Fruit fly (Drosophila melanogaster) whole organism, wandering third instar larva: ENCODE measurements around the gene dpp.

ENCODE experiments used
- Abd-B ChIP-seq: fragments of >200 bp; optimal IDR thresholded peaks from 2 replicates; lab custom pipeline; 2017; ENCODE audit warnings: missing biosample characterization, missing genetic modification characterization
- CG32264 ChIP-seq: fragments of 200-800 bp; sonication (Bioruptor generic); optimal IDR thresholded peaks from 2 replicates; lab custom pipeline; 2016; ENCODE audit warnings: missing biosample characterization, missing genetic modification characterization
- CG9705 ChIP-seq: fragments of 200-800 bp; sonication (Bioruptor generic); optimal IDR thresholded peaks from 2 replicates; lab custom pipeline; 2018; ENCODE audit warnings: missing biosample characterization, mild to moderate bottlenecking, missing genetic modification characterization
- CrebA ChIP-seq: fragments of 200-800 bp; sonication (Bioruptor generic); optimal IDR thresholded peaks from 2 replicates; lab custom pipeline; 2016; ENCODE audit warnings: missing biosample characterization, mild to moderate bottlenecking, missing genetic modification characterization, borderline replicate concordance
- Dfd ChIP-seq: fragments of >200 bp; optimal IDR thresholded peaks from 2 replicates; lab custom pipeline; 2017; ENCODE audit warnings: missing biosample characterization, missing genetic modification characterization
- Dif ChIP-seq: fragments of 200-275, 200-300 bp; sonication (Bioruptor generic); optimal IDR thresholded peaks from 2 replicates; lab custom pipeline; 2018; ENCODE audit warnings: missing biosample characterization, missing genetic modification characterization; ENCODE audit not compliant: partially characterized antibody
- GATAd ChIP-seq: sonication (Bioruptor generic); optimal IDR thresholded peaks from 2 replicates; lab custom pipeline; 2016; ENCODE audit warnings: missing biosample characterization, missing genetic modification characterization
- HLH106 ChIP-seq: fragments of 200-800 bp; optimal IDR thresholded peaks from 3 replicates; lab custom pipeline; 2019; ENCODE audit warnings: missing biosample characterization, mild to moderate bottlenecking, missing genetic modification characterization, moderate library complexity
- Hnf4 ChIP-seq: fragments of 200-800 bp; sonication (Bioruptor generic); optimal IDR thresholded peaks from 2 replicates; lab custom pipeline; 2016; ENCODE audit warnings: missing biosample characterization, mild to moderate bottlenecking, missing genetic modification characterization
- Hr78 ChIP-seq: fragments of >200 bp; optimal IDR thresholded peaks from 2 replicates; lab custom pipeline; 2017; ENCODE audit warnings: missing biosample characterization, missing genetic modification characterization
- Hr83 ChIP-seq: fragments of 200-300 bp; sonication (Bioruptor generic); optimal IDR thresholded peaks from 2 replicates; lab custom pipeline; 2016; ENCODE audit warnings: missing biosample characterization, mild to moderate bottlenecking, missing genetic modification characterization, moderate library complexity; ENCODE audit not compliant: poor library complexity, severe bottlenecking
- Jra ChIP-seq: sonication (Bioruptor generic); optimal IDR thresholded peaks from 2 replicates; lab custom pipeline; 2016; ENCODE audit warnings: missing biosample characterization, missing genetic modification characterization
- Mio ChIP-seq: sonication (Bioruptor generic); optimal IDR thresholded peaks from 2 replicates; lab custom pipeline; 2016; ENCODE audit warnings: missing biosample characterization, missing genetic modification characterization
- N ChIP-seq: fragments of >200 bp; optimal IDR thresholded peaks from 2 replicates; lab custom pipeline; 2018; ENCODE audit warnings: missing biosample characterization, missing external identifiers, missing genetic modification characterization
- OdsH ChIP-seq: fragments of 200-800 bp; sonication (Bioruptor generic); optimal IDR thresholded peaks from 2 replicates; lab custom pipeline; 2016; ENCODE audit warnings: missing biosample characterization, mild to moderate bottlenecking, missing genetic modification characterization
- Rel ChIP-seq, 2 experiments: fragments of 200-800 bp; sonication (Bioruptor generic) in 1 of 2; optimal IDR thresholded peaks; 2 replicates in 1 of 2; 3 replicates in 1 of 2; lab custom pipeline; 2016 to 2019; ENCODE audit warnings: mild to moderate bottlenecking in 2 of 2, missing biosample characterization in 2 of 2, missing genetic modification characterization in 2 of 2, moderate library complexity in 1 of 2
- Sp1 ChIP-seq: fragments of 200-800 bp; sonication (Bioruptor generic); optimal IDR thresholded peaks from 3 replicates; lab custom pipeline; 2019; ENCODE audit warnings: missing biosample characterization, mild to moderate bottlenecking, missing genetic modification characterization, moderate library complexity
- Vsx2 ChIP-seq: fragments of 200-300, 225-300 bp; sonication (Bioruptor generic); optimal IDR thresholded peaks from 2 replicates; lab custom pipeline; 2018; ENCODE audit warnings: missing biosample characterization, missing genetic modification characterization; ENCODE audit not compliant: partially characterized antibody
- brk ChIP-seq: fragments of 200-800 bp; sonication (Bioruptor generic); optimal IDR thresholded peaks from 2 replicates; lab custom pipeline; 2016; ENCODE audit warnings: missing biosample characterization, mild to moderate bottlenecking, missing genetic modification characterization
- dl ChIP-seq, 2 experiments: fragments of 175-275, 200-275 bp in 1 of 2; fragments of 200-275 bp in 1 of 2; sonication (Bioruptor generic); optimal IDR thresholded peaks; lab custom pipeline; 2018; ENCODE audit warnings: mild to moderate bottlenecking in 2 of 2, missing biosample characterization in 2 of 2, missing genetic modification characterization in 2 of 2, moderate library complexity in 2 of 2; ENCODE audit not compliant: partially characterized antibody in 2 of 2, insufficient read depth in 1 of 2
- foxo ChIP-seq, 2 experiments: fragments of 200-800 bp; sonication (Bioruptor generic); optimal IDR thresholded peaks; 2 replicates in 1 of 2; 3 replicates in 1 of 2; lab custom pipeline; 2016 to 2017; ENCODE audit warnings: missing biosample characterization in 2 of 2, missing genetic modification characterization in 2 of 2
- fru ChIP-seq: fragments of 200-800 bp; sonication (Bioruptor generic); optimal IDR thresholded peaks from 3 replicates; lab custom pipeline; 2016; ENCODE audit warnings: missing biosample characterization, mild to moderate bottlenecking, missing genetic modification characterization
- h ChIP-seq: fragments of 200-800 bp; sonication (Bioruptor generic); optimal IDR thresholded peaks from 3 replicates; lab custom pipeline; 2016; ENCODE audit warnings: missing biosample characterization, mild to moderate bottlenecking, missing genetic modification characterization
- lola ChIP-seq: fragments of >200 bp; optimal IDR thresholded peaks from 2 replicates; lab custom pipeline; 2017; ENCODE audit warnings: missing biosample characterization, missing genetic modification characterization
- psq ChIP-seq: fragments of 200-800 bp; sonication (Bioruptor generic); optimal IDR thresholded peaks from 3 replicates; lab custom pipeline; 2017; ENCODE audit warnings: missing biosample characterization, mild to moderate bottlenecking, missing genetic modification characterization, moderate library complexity
- rgr ChIP-seq: fragments of 200-800 bp; sonication (Bioruptor generic); optimal IDR thresholded peaks from 3 replicates; lab custom pipeline; 2016; ENCODE audit warnings: missing biosample characterization, mild to moderate bottlenecking, missing genetic modification characterization
- sage ChIP-seq: fragments of 200-800 bp; sonication (Bioruptor generic); optimal IDR thresholded peaks from 2 replicates; lab custom pipeline; 2016; ENCODE audit warnings: missing biosample characterization, mild to moderate bottlenecking, missing genetic modification characterization
- sv ChIP-seq: fragments of 200-800 bp; sonication (Bioruptor generic); optimal IDR thresholded peaks from 3 replicates; lab custom pipeline; 2016; ENCODE audit warnings: missing biosample characterization, missing genetic modification characterization
- usp ChIP-seq: fragments of >200 bp; optimal IDR thresholded peaks from 2 replicates; lab custom pipeline; 2017; ENCODE audit warnings: missing biosample characterization, missing genetic modification characterization
- woc ChIP-seq: sonication (Bioruptor generic); optimal IDR thresholded peaks from 2 replicates; lab custom pipeline; 2016; ENCODE audit warnings: missing biosample characterization, mild to moderate bottlenecking, missing genetic modification characterization

The dpp gene

dm6 chr2L:2434222-2434621 is 6.0 kb downstream of the dpp start:
- no peak for TF ChIP-seq CrebA
- TF ChIP-seq Rel (GFP tag; optimal IDR thresholded peaks at IDR 0.05; lab: Kevin White, UChicago): no peak
- TF ChIP-seq Rel (tag; optimal IDR thresholded peaks at IDR 0.05; lab: Kevin White, UChicago): no peak
- TF ChIP-seq Hr78 (GFP tag; lab: Kevin White, UChicago): no peak
- no peak for TF ChIP-seq fru (GFP tag; lab: Kevin White, UChicago)
- no peak for TF ChIP-seq usp (GFP tag; lab: Kevin White, UChicago)
- no peak for TF ChIP-seq Dfd (GFP tag; lab: Kevin White, UChicago)
- no peak for TF ChIP-seq lola (GFP tag; lab: Kevin White, UChicago)
- TF ChIP-seq Jra (GFP tag; lab: Kevin White, UChicago): no peak
- TF ChIP-seq woc (GFP tag; lab: Kevin White, UChicago): no peak
- no peak for TF ChIP-seq N (GFP tag; lab: Kevin White, UChicago)
- no peak for TF ChIP-seq CG9705 (GFP tag; lab: Kevin White, UChicago)
- no peak for TF ChIP-seq sv (GFP tag; lab: Kevin White, UChicago)
- TF ChIP-seq, all 38 proteins: peak for 0

dm6 chr2L:2436258-2436657 is 8.1 kb downstream of the dpp start:
- peak in 1 of 2 experiments; percentile 9 for TF ChIP-seq foxo (GFP tag; optimal IDR thresholded peaks at IDR 0.05; lab: Kevin White, UChicago)
- TF ChIP-seq Sp1 (GFP tag; lab: Kevin White, UChicago): no peak
- no peak for TF ChIP-seq Dif (GFP tag; lab: Kevin White, UChicago)
- peak; percentile 36 for TF ChIP-seq h
- no peak for TF ChIP-seq Dfd (GFP tag; lab: Kevin White, UChicago)
- no peak for TF ChIP-seq woc (GFP tag; lab: Kevin White, UChicago)
- TF ChIP-seq fru (GFP tag; lab: Kevin White, UChicago): peak; percentile 6
- TF ChIP-seq Hr78 (GFP tag; lab: Kevin White, UChicago): no peak
- TF ChIP-seq usp (GFP tag; lab: Kevin White, UChicago): no peak
- TF ChIP-seq Mio: no peak
- TF ChIP-seq psq (GFP tag; lab: Kevin White, UChicago): no peak
- TF ChIP-seq, all 38 proteins: peak for 3

dm6 chr2L:2438640-2439276 is 10.6 kb downstream of the dpp start:
- TF ChIP-seq brk (GFP tag; lab: Kevin White, UChicago) (no peak), HLH106 (tag; lab: Kevin White, UChicago) (no peak), Rel (GFP tag; optimal IDR thresholded peaks at IDR 0.05; lab: Kevin White, UChicago) (no peak), Rel (tag; optimal IDR thresholded peaks at IDR 0.05; lab: Kevin White, UChicago) (no peak), sage (no peak), Hr83 (GFP tag; lab: Kevin White, UChicago) (no peak), CG9705 (GFP tag; lab: Kevin White, UChicago) (no peak), fru (GFP tag; lab: Kevin White, UChicago) (no peak), foxo (GFP tag; optimal IDR thresholded peaks at IDR 0.05; lab: Kevin White, UChicago) (no peak), Dfd (GFP tag; lab: Kevin White, UChicago) (no peak), dl (GFP tag; optimal IDR thresholded peaks at IDR 0.05; lab: Kevin White, UChicago; ENCODE audit: insufficient read depth in 1 of 2, partially characterized antibody in 2 of 2) (no peak), CrebA (no peak), usp (GFP tag; lab: Kevin White, UChicago) (no peak), psq (GFP tag; lab: Kevin White, UChicago) (no peak), rgr (GFP tag; lab: Kevin White, UChicago) (no peak), OdsH (GFP tag; lab: Kevin White, UChicago) (no peak)

- TF ChIP-seq Vsx2 (peak; percentile 1), Dif (GFP tag; lab: Kevin White, UChicago) (no peak), CrebA (no peak)
Observed at dm6 chr2L:2448514-2448913, 20.3 kb downstream of the dpp start.

- TF ChIP-seq Hr83 (GFP tag; lab: Kevin White, UChicago): no peak
- TF ChIP-seq Sp1 (GFP tag; lab: Kevin White, UChicago): no peak
- TF ChIP-seq lola (GFP tag; lab: Kevin White, UChicago): no peak
- TF ChIP-seq Hnf4 (GFP tag; lab: Kevin White, UChicago): no peak
- no peak for TF ChIP-seq GATAd (GFP tag; lab: Kevin White, UChicago)
- no peak for TF ChIP-seq Abd-B (GFP tag; lab: Kevin White, UChicago)
- no peak for TF ChIP-seq CG32264 (GFP tag; lab: Kevin White, UChicago)
- TF ChIP-seq psq (GFP tag; lab: Kevin White, UChicago): no peak
- TF ChIP-seq usp (GFP tag; lab: Kevin White, UChicago): no peak
- TF ChIP-seq Hr78 (GFP tag; lab: Kevin White, UChicago): no peak
Observed at dm6 chr2L:2449665-2450064, 21.5 kb downstream of the dpp start.
